Fruit fly (Drosophila melanogaster): Measurements from ENCODE around the gene Mpp6.

Gene Mpp6

DNA sequence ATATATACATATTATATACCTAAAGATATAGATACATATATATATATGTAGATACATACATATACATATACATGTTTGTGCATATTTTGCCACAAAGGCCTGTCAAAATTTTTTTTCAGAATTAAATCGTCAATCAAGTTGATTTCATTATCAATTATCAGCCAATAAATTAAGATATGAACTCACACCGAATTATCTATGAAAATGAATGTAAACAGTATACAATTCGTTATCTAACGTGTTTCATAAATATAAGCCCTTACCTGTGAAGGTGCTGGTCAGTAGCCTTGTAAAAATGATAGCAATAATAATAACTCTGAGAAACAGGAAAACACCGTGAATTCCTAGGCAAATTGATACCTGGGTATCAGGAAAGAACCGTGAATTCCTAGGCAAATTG, 46.4 kb upstream of the Mpp6 start:
- TF ChIP-seq CG6272 (GFP tag; IDR thresholded peaks at IDR 0.05), result no peak
- TF ChIP-seq Hr3 (GFP tag; optimal IDR thresholded peaks at IDR 0.05), result no peak
- TF ChIP-seq Pdp1 (GFP tag; optimal IDR thresholded peaks at IDR 0.05), result peak in 1 of 2 experiments; percentile 13
- no peak for TF ChIP-seq Mad (GFP tag; optimal IDR thresholded peaks at IDR 0.05)
- peak; percentile 67 for TF ChIP-seq mirr (GFP tag; optimal IDR thresholded peaks at IDR 0.05)
- TF ChIP-seq sd (tag; optimal IDR thresholded peaks at IDR 0.05), result peak; percentile 32
- no peak for TF ChIP-seq Kr (GFP tag; optimal IDR thresholded peaks at IDR 0.05)
- peak; percentile 57 for TF ChIP-seq exex (tag; optimal IDR thresholded peaks at IDR 0.05)
- TF ChIP-seq sens (GFP tag), result peak; percentile 47
- TF ChIP-seq E2f2 (GFP tag; IDR thresholded peaks at IDR 0.05), result no peak
- no peak for TF ChIP-seq CG33213 (GFP tag; optimal IDR thresholded peaks at IDR 0.05)
- peak; percentile 63 for TF ChIP-seq lab (GFP tag; optimal IDR thresholded peaks at IDR 0.05)

DNA sequence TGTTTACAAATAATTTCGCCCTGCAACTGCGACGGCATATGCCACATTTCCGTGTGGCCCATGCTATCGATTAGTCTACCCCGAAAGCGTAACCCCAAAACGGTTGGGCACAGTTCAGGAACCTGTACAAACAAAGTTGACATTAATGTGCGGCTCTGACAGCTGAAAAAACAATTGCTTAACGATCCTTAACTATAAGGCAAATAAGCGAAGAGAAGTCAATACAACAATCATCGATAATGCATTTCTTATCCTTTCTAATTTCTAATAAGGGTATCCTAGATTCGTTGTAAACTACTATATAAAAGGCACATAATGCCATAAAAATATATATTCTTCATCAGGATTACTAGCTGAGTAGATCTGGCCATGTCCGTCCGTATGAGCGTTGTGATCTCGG, 44.2 kb upstream of the Mpp6 start:
- TF ChIP-seq Bdp1 (GFP tag; optimal IDR thresholded peaks at IDR 0.05) (no peak), cwo (GFP tag; optimal IDR thresholded peaks at IDR 0.05) (no peak), tup (GFP tag; optimal IDR thresholded peaks at IDR 0.05) (no peak), Neu2 (GFP tag; optimal IDR thresholded peaks at IDR 0.05; ENCODE audit: borderline replicate concordance) (no peak), vvl (GFP tag; IDR thresholded peaks at IDR 0.05) (no peak), twi (tag; optimal IDR thresholded peaks at IDR 0.05) (peak; percentile 26), CG9817 (tag; optimal IDR thresholded peaks at IDR 0.05) (no peak), CG33557 (GFP tag; optimal IDR thresholded peaks at IDR 0.05) (no peak), bbx (GFP tag; IDR thresholded peaks at IDR 0.05; ENCODE audit: partially characterized antibody) (no peak), lbe (GFP tag; optimal IDR thresholded peaks at IDR 0.05) (no peak), CG2199 (GFP tag; IDR thresholded peaks at IDR 0.05) (peak; percentile 57; the same call in 1 of the 3 replicates), Dip3 (GFP tag; optimal IDR thresholded peaks at IDR 0.05) (no peak), CG15696 (tag; optimal IDR thresholded peaks at IDR 0.05) (peak; percentile 50), Fer3 (tag; optimal IDR thresholded peaks at IDR 0.05) (no peak), btn (GFP tag; optimal IDR thresholded peaks at IDR 0.05) (no peak), D19A (tag; optimal IDR thresholded peaks at IDR 0.05) (peak; percentile 65), CG15269 (tag; optimal IDR thresholded peaks at IDR 0.05) (no peak), bab2 (GFP tag; optimal IDR thresholded peaks at IDR 0.05) (no peak), gem (tag; optimal IDR thresholded peaks at IDR 0.05) (no peak), CG34376 (GFP tag; optimal IDR thresholded peaks at IDR 0.05) (no peak), zfh2 (GFP tag; optimal IDR thresholded peaks at IDR 0.05) (no peak), Dad (GFP tag; optimal IDR thresholded peaks at IDR 0.05) (no peak), Elba2 (GFP tag; optimal IDR thresholded peaks at IDR 0.05) (no peak), bcd (GFP tag; optimal IDR thresholded peaks at IDR 0.05) (no peak), CG1024 (GFP tag; IDR thresholded peaks at IDR 0.05) (no peak), Xrp1 (GFP tag; IDR thresholded peaks at IDR 0.05) (0 out of 2 replicates have a peak, but pooled peaks have one; percentile 9), Mes4 (GFP tag; optimal IDR thresholded peaks at IDR 0.05) (no peak)

DNA sequence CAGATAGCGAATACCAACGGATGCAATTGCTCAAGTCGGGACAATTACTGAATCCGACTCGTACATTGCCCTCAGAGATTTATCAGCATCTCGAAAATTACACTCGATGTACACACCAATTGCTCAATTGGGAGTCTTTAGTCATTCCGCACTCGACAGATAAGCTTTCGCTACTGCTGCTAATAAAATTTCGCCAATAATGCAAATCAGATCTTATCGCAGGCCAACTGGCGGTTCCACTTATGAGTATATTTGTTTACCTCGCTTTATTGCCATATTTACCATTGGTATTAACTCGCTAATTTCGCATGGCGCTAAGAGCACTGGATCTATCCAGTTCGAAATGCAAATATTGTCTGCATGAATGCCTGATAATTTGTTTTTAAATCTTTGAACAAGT, 42.5 kb upstream of the Mpp6 start:
- TF ChIP-seq Fer2 (tag; optimal IDR thresholded peaks at IDR 0.05) (no peak), CG18599 (GFP tag; optimal IDR thresholded peaks at IDR 0.05) (no peak), sens (GFP tag) (peak; percentile 59)
